Worm (Caenorhabditis elegans) whole organism, L3 larva: ENCODE data around the gene W08F4.12.

Source experiments
- nhr-11 ChIP-seq: fragments of 150-350 bp; optimal IDR thresholded peaks from 2 replicates; lab custom pipeline; 2014; ENCODE audit warnings: missing biosample characterization, missing genetic modification characterization
- nhr-237 ChIP-seq: fragments of 150-350 bp; optimal IDR thresholded peaks from 2 replicates; lab custom pipeline; 2014; ENCODE audit warnings: missing biosample characterization, missing genetic modification characterization
- ztf-4 ChIP-seq: fragments of 150-350 bp; optimal IDR thresholded peaks from 2 replicates; lab custom pipeline; 2014; ENCODE audit warnings: missing biosample characterization, missing genetic modification characterization

DNA sequence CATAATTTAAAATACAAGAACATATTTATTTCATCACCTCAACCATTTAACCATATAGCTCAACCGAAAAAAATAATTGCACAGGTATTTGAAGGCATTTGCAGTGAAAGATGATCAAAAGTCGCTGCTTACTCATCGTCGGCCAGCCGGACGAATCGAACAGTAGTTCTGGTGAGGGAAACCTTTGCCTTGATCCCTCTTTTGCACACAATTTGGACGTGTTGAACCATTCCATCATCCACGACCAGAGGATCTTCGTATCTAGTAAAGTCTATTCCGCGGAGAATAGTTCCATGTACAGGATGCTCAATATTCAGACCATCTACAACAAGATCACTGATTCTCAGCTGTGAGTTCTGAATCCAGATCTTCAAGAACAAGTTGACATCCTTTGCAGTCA, 2.2 kb downstream of the W08F4.12 start:
- TF ChIP-seq nhr-11 (tag; lab: Kevin White, UChicago) (no peak), ztf-4 (no peak), nhr-237 (no peak)
